Fruit fly (Drosophila melanogaster) whole organism, embryonic: ENCODE results near the gene dmrt11E.
A peak's percentile ranks its signal among the peaks of the same experiment; 100 is the strongest.

Experiments used
- Abd-B ChIP-seq: fragments of 200-800 bp; sonication (Bioruptor generic); optimal IDR thresholded peaks from 2 replicates; lab custom pipeline; 2018; ENCODE audit warnings: missing biosample characterization, mild to moderate bottlenecking, missing genetic modification characterization, moderate library complexity
- B-H1 ChIP-seq: fragments of 200-800 bp; sonication (Bioruptor generic); IDR thresholded peaks from 3 replicates; pipeline ENCODE4 v1.3.6; 2022; ENCODE audit warnings: missing biosample characterization, missing genetic modification characterization
- C15 ChIP-seq: fragments of 200-800 bp; sonication (Bioruptor generic); IDR thresholded peaks from 3 replicates; pipeline ENCODE4 v1.3.6; 2022; ENCODE audit warnings: missing biosample characterization, missing genetic modification characterization
- CG10274 ChIP-seq: fragments of 200-800 bp; sonication (Bioruptor generic); optimal IDR thresholded peaks from 3 replicates; lab custom pipeline; 2017; ENCODE audit warnings: missing biosample characterization, mild to moderate bottlenecking, missing genetic modification characterization
- CG10543 ChIP-seq: fragments of 200-800 bp; sonication (Bioruptor generic); optimal IDR thresholded peaks from 3 replicates; lab custom pipeline; 2017; ENCODE audit warnings: missing biosample characterization, mild to moderate bottlenecking, missing genetic modification characterization, moderate library complexity
- CG10979 ChIP-seq: fragments of 200-800 bp; sonication (Bioruptor generic); optimal IDR thresholded peaks from 2 replicates; lab custom pipeline; 2018; ENCODE audit warnings: missing biosample characterization, mild to moderate bottlenecking, missing genetic modification characterization, moderate library complexity
- CG11695 ChIP-seq: fragments of 200-800 bp; sonication (Bioruptor generic); IDR thresholded peaks from 3 replicates; pipeline ENCODE4 v1.3.6; 2022; ENCODE audit warnings: missing biosample characterization, missing genetic modification characterization
- CG12659 ChIP-seq: fragments of 200-800 bp; sonication (Bioruptor generic); optimal IDR thresholded peaks from 3 replicates; lab custom pipeline; 2017; ENCODE audit warnings: mild to moderate bottlenecking, missing biosample characterization, missing genetic modification reagents, missing genetic modification characterization
- CG13287 ChIP-seq: fragments of 200-800 bp; sonication (Bioruptor generic); IDR thresholded peaks from 2 replicates; pipeline ENCODE4 v1.3.6; 2022; ENCODE audit warnings: missing biosample characterization, missing genetic modification characterization; ENCODE audit not compliant: partially characterized antibody
- CG15011 ChIP-seq: fragments of 200-800 bp; sonication (Bioruptor generic); optimal IDR thresholded peaks from 3 replicates; lab custom pipeline; 2018; ENCODE audit warnings: missing biosample characterization, mild to moderate bottlenecking, missing genetic modification characterization
- CG15073 ChIP-seq: fragments of 200-800 bp; sonication (Bioruptor generic); optimal IDR thresholded peaks from 2 replicates; lab custom pipeline; 2016; ENCODE audit warnings: missing biosample characterization, missing genetic modification characterization
- CG15269 ChIP-seq: fragments of 200-800 bp; sonication (Bioruptor generic); optimal IDR thresholded peaks from 2 replicates; lab custom pipeline; 2018; ENCODE audit warnings: missing biosample characterization, mild to moderate bottlenecking, missing genetic modification characterization, moderate library complexity
- CG15479 ChIP-seq: fragments of 200-800 bp; sonication (Bioruptor generic); optimal IDR thresholded peaks from 3 replicates; lab custom pipeline; 2019; ENCODE audit warnings: missing biosample characterization, mild to moderate bottlenecking, missing genetic modification characterization, moderate library complexity
- CG1603 ChIP-seq: fragments of 200-800 bp; sonication (Bioruptor generic); optimal IDR thresholded peaks from 2 replicates; lab custom pipeline; 2019; ENCODE audit warnings: missing biosample characterization, mild to moderate bottlenecking, missing genetic modification characterization, moderate library complexity
- CG16863 ChIP-seq: fragments of 200-800 bp; sonication (Bioruptor generic); optimal IDR thresholded peaks from 3 replicates; lab custom pipeline; 2016; ENCODE audit warnings: missing biosample characterization, missing genetic modification characterization
- CG3838 ChIP-seq: fragments of 200-800 bp; sonication (Bioruptor generic); optimal IDR thresholded peaks from 3 replicates; lab custom pipeline; 2016; ENCODE audit warnings: missing biosample characterization, missing genetic modification characterization
- CG4328 ChIP-seq: fragments of 200-800 bp; sonication (Bioruptor generic); optimal IDR thresholded peaks from 3 replicates; lab custom pipeline; 2017; ENCODE audit warnings: missing biosample characterization, missing genetic modification reagents, missing genetic modification characterization
- CG4730 ChIP-seq: fragments of 200-800 bp; sonication (Bioruptor generic); IDR thresholded peaks from 2 replicates; pipeline ENCODE4 v1.3.6; 2022; ENCODE audit warnings: missing biosample characterization, missing genetic modification characterization
- CG4854 ChIP-seq: fragments of 200-800 bp; sonication (Bioruptor generic); optimal IDR thresholded peaks from 2 replicates; lab custom pipeline; 2016; ENCODE audit warnings: missing biosample characterization, missing genetic modification characterization, inconsistent platforms
- CG7745 ChIP-seq: fragments of 200-800 bp; sonication (Bioruptor generic); optimal IDR thresholded peaks from 2 replicates; lab custom pipeline; 2018; ENCODE audit warnings: missing biosample characterization, mild to moderate bottlenecking, missing genetic modification characterization, moderate library complexity
- CG7786 ChIP-seq: fragments of 200-800 bp; sonication (Bioruptor generic); optimal IDR thresholded peaks from 2 replicates; lab custom pipeline; 2016; ENCODE audit warnings: missing biosample characterization, missing genetic modification characterization
- Camta ChIP-seq: fragments of 200-800 bp; sonication (Bioruptor generic); optimal IDR thresholded peaks from 2 replicates; lab custom pipeline; 2016; ENCODE audit warnings: missing biosample characterization, missing genetic modification characterization
- Doc2 ChIP-seq: fragments of 200-800 bp; sonication (Bioruptor generic); IDR thresholded peaks from 2 replicates; pipeline ENCODE4 v1.3.6; 2022; ENCODE audit warnings: missing biosample characterization, missing genetic modification characterization
- Eip74EF ChIP-seq, 2 experiments: fragments of 200-800 bp in 1 of 2; fragments of >200 bp in 1 of 2; sonication (Bioruptor generic) in 1 of 2; optimal IDR thresholded peaks; 2 replicates each; lab custom pipeline; 2017 to 2019; ENCODE audit warnings: missing biosample characterization in 2 of 2, missing genetic modification characterization in 2 of 2, mild to moderate bottlenecking in 1 of 2, moderate library complexity in 1 of 2
- Fer1 ChIP-seq: fragments of 200-800 bp; sonication (Bioruptor generic); optimal IDR thresholded peaks from 2 replicates; lab custom pipeline; 2017; ENCODE audit warnings: missing biosample characterization, mild to moderate bottlenecking, missing genetic modification characterization
- Fer3 ChIP-seq: fragments of 200-800 bp; sonication (Bioruptor generic); optimal IDR thresholded peaks from 2 replicates; lab custom pipeline; 2018; ENCODE audit warnings: missing biosample characterization, mild to moderate bottlenecking, missing genetic modification characterization, moderate library complexity
- Hey ChIP-seq: fragments of 200-800 bp; sonication (Bioruptor generic); optimal IDR thresholded peaks from 3 replicates; lab custom pipeline; 2018; ENCODE audit warnings: missing biosample characterization, mild to moderate bottlenecking, missing genetic modification characterization
- MBD-R2 ChIP-seq: fragments of 200-800 bp; sonication (Bioruptor generic); IDR thresholded peaks from 2 replicates; pipeline ENCODE4 v1.3.6; 2022; ENCODE audit warnings: missing biosample characterization, missing genetic modification characterization
- Ptx1 ChIP-seq: fragments of 200-800 bp; sonication (Bioruptor generic); IDR thresholded peaks from 2 replicates; pipeline ENCODE4 v1.3.6; 2022; ENCODE audit warnings: missing biosample characterization, missing genetic modification characterization
- Sox102F ChIP-seq: fragments of 200-800 bp; sonication (Bioruptor generic); optimal IDR thresholded peaks from 2 replicates; lab custom pipeline; 2018; ENCODE audit warnings: missing biosample characterization, mild to moderate bottlenecking, missing genetic modification characterization, moderate library complexity
- Tbp ChIP-seq: fragments of >200 bp; optimal IDR thresholded peaks from 2 replicates; lab custom pipeline; 2018; ENCODE audit warnings: missing biosample characterization, missing genetic modification characterization
- Xbp1 ChIP-seq: fragments of 200-800 bp; sonication (Bioruptor generic); optimal IDR thresholded peaks from 3 replicates; lab custom pipeline; 2016; ENCODE audit warnings: missing biosample characterization, mild to moderate bottlenecking, missing genetic modification characterization
- ac ChIP-seq: fragments of 200-800 bp; sonication (Bioruptor generic); optimal IDR thresholded peaks from 3 replicates; lab custom pipeline; 2017; ENCODE audit warnings: missing biosample characterization, mild to moderate bottlenecking, missing genetic modification characterization
- bigmax ChIP-seq: fragments of 200-800 bp; sonication (Bioruptor generic); optimal IDR thresholded peaks from 2 replicates; lab custom pipeline; 2018; ENCODE audit warnings: missing biosample characterization, mild to moderate bottlenecking, missing genetic modification characterization
- bsh ChIP-seq, 2 experiments: fragments of 200-800 bp; sonication (Bioruptor generic); optimal IDR thresholded peaks; 2 replicates each; lab custom pipeline; 2017 to 2018; ENCODE audit warnings: mild to moderate bottlenecking in 2 of 2, missing biosample characterization in 2 of 2, missing genetic modification characterization in 2 of 2, moderate library complexity in 1 of 2
- danr ChIP-seq: fragments of 200-800 bp; sonication (Bioruptor generic); IDR thresholded peaks from 2 replicates; pipeline ENCODE4 v1.3.6; 2022; ENCODE audit warnings: missing biosample characterization, missing genetic modification characterization
- dimm ChIP-seq: fragments of 200-800 bp; sonication (Bioruptor generic); IDR thresholded peaks from 2 replicates; pipeline ENCODE4 v1.3.6; 2022; ENCODE audit warnings: missing biosample characterization, missing genetic modification characterization
- dmrt99B ChIP-seq: fragments of 200-800 bp; sonication (Bioruptor generic); optimal IDR thresholded peaks from 2 replicates; lab custom pipeline; 2018; ENCODE audit warnings: missing biosample characterization, mild to moderate bottlenecking, missing genetic modification characterization, moderate library complexity
- ems ChIP-seq: fragments of 200-800 bp; sonication (Bioruptor generic); optimal IDR thresholded peaks from 3 replicates; lab custom pipeline; 2016; ENCODE audit warnings: missing biosample characterization, missing genetic modification characterization
- gcm ChIP-seq: fragments of 200-800 bp; sonication (Bioruptor generic); optimal IDR thresholded peaks from 2 replicates; lab custom pipeline; 2019; ENCODE audit warnings: missing biosample characterization, mild to moderate bottlenecking, missing genetic modification characterization, moderate library complexity
- ind ChIP-seq: fragments of 200-800 bp; sonication (Bioruptor generic); optimal IDR thresholded peaks from 3 replicates; lab custom pipeline; 2016; ENCODE audit warnings: missing biosample characterization, missing genetic modification characterization
- jigr1 ChIP-seq: fragments of 200-800 bp; sonication (Bioruptor generic); IDR thresholded peaks from 3 replicates; pipeline ENCODE4 v1.3.6; 2022; ENCODE audit warnings: missing biosample characterization, missing genetic modification characterization
- ken ChIP-seq: fragments of 200-800 bp; sonication (Bioruptor generic); IDR thresholded peaks from 3 replicates; pipeline ENCODE4 v1.3.6; 2022; ENCODE audit warnings: missing biosample characterization, missing genetic modification characterization
- lilli ChIP-seq: fragments of 200-800 bp; sonication (Bioruptor generic); optimal IDR thresholded peaks from 3 replicates; lab custom pipeline; 2016; ENCODE audit warnings: missing biosample characterization, missing genetic modification characterization
- org-1 ChIP-seq: fragments of 200-800 bp; sonication (Bioruptor generic); optimal IDR thresholded peaks from 2 replicates; lab custom pipeline; 2017; ENCODE audit warnings: missing biosample characterization, missing genetic modification characterization
- p53 ChIP-seq: fragments of 200-800 bp; sonication (Bioruptor generic); optimal IDR thresholded peaks from 2 replicates; lab custom pipeline; 2016; ENCODE audit warnings: missing biosample characterization, missing genetic modification characterization
- pnt ChIP-seq: fragments of 200-800 bp; sonication (Bioruptor generic); optimal IDR thresholded peaks from 3 replicates; lab custom pipeline; 2016; ENCODE audit warnings: missing biosample characterization, missing genetic modification characterization
- tx ChIP-seq: fragments of 200-800 bp; sonication (Bioruptor generic); optimal IDR thresholded peaks from 2 replicates; lab custom pipeline; 2016; ENCODE audit warnings: missing biosample characterization, missing genetic modification characterization
- vfl ChIP-seq: fragments of 200-800 bp; sonication (Bioruptor generic); optimal IDR thresholded peaks from 2 replicates; lab custom pipeline; 2016; ENCODE audit warnings: missing biosample characterization, missing genetic modification characterization

Gene dmrt11E

dm6 chrX:13390465-13391173, 22.6 kb downstream of the dmrt11E start (continued):
- TF ChIP-seq CG10543 (GFP tag; lab: Kevin White, UChicago) (no peak), ems (GFP tag; lab: Kevin White, UChicago) (no peak), Ptx1 (GFP tag; lab: Robert Waterston, UW) (peak; percentile 77), CG12659 (peak; percentile 75), org-1 (GFP tag; lab: Kevin White, UChicago) (peak; percentile 18), Doc2 (no peak), CG7786 (GFP tag; lab: Kevin White, UChicago) (no peak), CG1603 (tag; lab: Kevin White, UChicago) (no peak), Fer1 (GFP tag; lab: Kevin White, UChicago) (peak; percentile 80), CG13287 (GFP tag; lab: Robert Waterston, UW) (no peak), dimm (no peak), pnt (GFP tag; lab: Kevin White, UChicago) (no peak), bsh (GFP tag; optimal IDR thresholded peaks at IDR 0.05; lab: Kevin White, UChicago) (peak in 1 of 2 experiments; percentile 20), gcm (peak; percentile 18), B-H1 (GFP tag; lab: Robert Waterston, UW) (peak; percentile 40; the same call in 1 of the 3 replicates), ac (GFP tag; lab: Kevin White, UChicago) (no peak), CG4854 (GFP tag; lab: Kevin White, UChicago) (no peak), dmrt99B (tag; lab: Kevin White, UChicago) (peak; percentile 66), p53 (no peak), Tbp (GFP tag; lab: Kevin White, UChicago) (no peak), Hey (tag; lab: Kevin White, UChicago) (no peak), MBD-R2 (peak; percentile 67; the same call in 1 of the 2 replicates), CG15011 (peak; percentile 48), CG16863 (GFP tag; lab: Kevin White, UChicago) (no peak), jigr1 (GFP tag; lab: Robert Waterston, UW) (no peak), CG15269 (tag; lab: Kevin White, UChicago) (peak; percentile 85), ken (GFP tag; lab: Robert Waterston, UW) (no peak), CG11695 (GFP tag; lab: Robert Waterston, UW) (peak; percentile 81; the same call in 2 of the 3 replicates), Fer3 (tag; lab: Kevin White, UChicago) (peak; percentile 83), CG4328 (GFP tag; lab: Kevin White, UChicago) (peak; percentile 4), tx (no peak), Camta (GFP tag; lab: Kevin White, UChicago) (no peak), lilli (GFP tag; lab: Kevin White, UChicago) (peak; percentile 16), ind (peak; percentile 43), CG10274 (GFP tag; lab: Kevin White, UChicago) (no peak), Abd-B (GFP tag; lab: Kevin White, UChicago) (no peak), CG4730 (GFP tag; lab: Robert Waterston, UW) (peak; percentile 33; the same call in 1 of the 2 replicates), Eip74EF (GFP tag; optimal IDR thresholded peaks at IDR 0.05; lab: Kevin White, UChicago) (no peak), CG3838 (GFP tag; lab: Kevin White, UChicago) (no peak), CG7745 (tag; lab: Kevin White, UChicago) (no peak), Xbp1 (GFP tag; lab: Kevin White, UChicago) (no peak), bigmax (GFP tag; lab: Kevin White, UChicago) (no peak), Sox102F (GFP tag; lab: Kevin White, UChicago) (peak; percentile 53), CG10979 (tag; lab: Kevin White, UChicago) (peak; percentile 4), CG15073 (no peak), C15 (GFP tag; lab: Robert Waterston, UW) (no peak), CG15479 (no peak), danr (GFP tag; lab: Robert Waterston, UW) (0 out of 2 replicates have a peak, but pooled peaks have one; percentile 30), vfl (no peak)
